Worm (Caenorhabditis elegans) whole organism, early embryonic: ENCODE measurements around the gene sqv-3.

Source experiments
- B0310.2 ChIP-seq: sonication (generic microtip); optimal IDR thresholded peaks from 2 replicates; lab custom pipeline; 2016; ENCODE audit warnings: mild to moderate bottlenecking, missing genetic modification characterization, missing compliant biosample characterization
- F13C5.2 ChIP-seq: sonication (generic microtip); optimal IDR thresholded peaks from 2 replicates; lab custom pipeline; 2017; ENCODE audit warnings: mild to moderate bottlenecking, missing genetic modification characterization, inconsistent platforms, missing compliant biosample characterization
- aly-1 ChIP-seq: sonication (generic microtip); optimal IDR thresholded peaks from 2 replicates; lab custom pipeline; 2016; ENCODE audit warnings: missing genetic modification characterization, missing compliant biosample characterization
- ama-1 ChIP-seq: fragments of 150-350 bp; optimal IDR thresholded peaks from 2 replicates; lab custom pipeline; 2014
- ceh-13 ChIP-seq: fragments of 200-800 bp; sonication (Bioruptor generic); optimal IDR thresholded peaks from 2 replicates; lab custom pipeline; 2018; ENCODE audit warnings: mild to moderate bottlenecking, missing genetic modification characterization, missing compliant biosample characterization
- ceh-36 ChIP-seq: sonication (generic microtip); optimal IDR thresholded peaks from 2 replicates; lab custom pipeline; 2016; ENCODE audit warnings: missing genetic modification characterization, inconsistent platforms, missing compliant biosample characterization
- ets-7 ChIP-seq: sonication (generic microtip); optimal IDR thresholded peaks from 2 replicates; lab custom pipeline; 2016; ENCODE audit warnings: missing genotype, missing genetic modification characterization, missing compliant biosample characterization
- flt-1 ChIP-seq: fragments of 200-800 bp; sonication (Bioruptor generic); IDR thresholded peaks from 2 replicates; pipeline ENCODE4 v1.3.6; 2022; ENCODE audit warnings: missing genetic modification characterization, missing compliant biosample characterization
- hmbx-1 ChIP-seq: sonication (generic microtip); optimal IDR thresholded peaks from 2 replicates; lab custom pipeline; 2016; ENCODE audit warnings: mild to moderate bottlenecking, missing genetic modification characterization, missing compliant biosample characterization
- hmg-4 ChIP-seq: fragments of 200-800 bp; sonication (Bioruptor generic); optimal IDR thresholded peaks from 2 replicates; lab custom pipeline; 2018; ENCODE audit warnings: mild to moderate bottlenecking, missing genetic modification characterization, missing compliant biosample characterization
- hnd-1 ChIP-seq: sonication (generic microtip); optimal IDR thresholded peaks from 2 replicates; lab custom pipeline; 2016; ENCODE audit warnings: missing genetic modification characterization, missing compliant biosample characterization
- pes-1 ChIP-seq: fragments of 200-800 bp; sonication (Bioruptor generic); IDR thresholded peaks from 2 replicates; pipeline ENCODE4 v1.3.6; 2022; ENCODE audit warnings: missing genetic modification reagents, missing genetic modification characterization, missing compliant biosample characterization
- scrt-1 ChIP-seq: fragments of 200-800 bp; sonication (Bioruptor generic); IDR thresholded peaks from 2 replicates; pipeline ENCODE4 v1.3.6; 2022; ENCODE audit warnings: missing genetic modification characterization, missing compliant biosample characterization
- sea-1 ChIP-seq: fragments of 200-800 bp; sonication (Bioruptor generic); conservative IDR thresholded peaks from 2 replicates; pipeline ENCODE4 v1.3.6; 2022; ENCODE audit warnings: missing genetic modification characterization, missing compliant biosample characterization
- tbx-11 ChIP-seq: fragments of 200-800 bp; sonication (Bioruptor generic); IDR thresholded peaks from 2 replicates; pipeline ENCODE4 v1.3.6; 2022; ENCODE audit warnings: missing genetic modification characterization, missing compliant biosample characterization
- tbx-37 ChIP-seq: fragments of 200-800 bp; sonication (Bioruptor generic); conservative IDR thresholded peaks from 2 replicates; pipeline ENCODE4 v1.3.6; 2022; ENCODE audit warnings: missing genetic modification reagents, missing genetic modification characterization, missing compliant biosample characterization
- tra-4 ChIP-seq: sonication (generic microtip); optimal IDR thresholded peaks from 2 replicates; lab custom pipeline; 2017; ENCODE audit warnings: missing genetic modification characterization, missing compliant biosample characterization

The sqv-3 gene

DNA sequence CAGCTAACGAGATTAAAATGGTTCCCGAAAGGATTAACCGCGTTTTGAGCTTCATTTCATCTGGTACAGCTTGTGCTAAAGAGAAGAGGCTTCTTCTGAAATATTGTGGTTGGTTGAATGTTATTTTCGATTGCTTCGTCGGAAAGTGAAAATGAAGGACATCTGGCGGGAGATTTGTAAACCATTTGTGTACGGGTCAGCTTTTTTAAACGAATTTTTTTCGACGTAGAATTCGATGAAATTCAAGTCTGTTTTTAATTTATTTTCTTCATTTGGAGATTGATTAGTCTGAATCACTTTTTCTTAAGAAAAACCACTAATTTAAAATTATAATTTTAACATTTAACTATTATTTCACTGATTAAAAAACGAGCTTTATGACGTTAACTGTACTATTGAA lies at the start of gene sqv-3:
sqv-3 (minus strand) TSS at position 101 of the 400 bp plus-strand sequence.
- no peak for TF ChIP-seq sea-1 (GFP tag; lab: Robert Waterston, UW)
- TF ChIP-seq hnd-1: no peak
- no peak for TF ChIP-seq tbx-37 (GFP tag; lab: Robert Waterston, UW)
- TF ChIP-seq B0310.2 (tag; lab: Kevin White, UChicago): no peak
- TF ChIP-seq aly-1 (tag; lab: Kevin White, UChicago): no peak
- no peak for TF ChIP-seq ceh-36
- TF ChIP-seq hmg-4 (GFP tag; lab: Kevin White, UChicago): no peak
- no peak for TF ChIP-seq ets-7
- TF ChIP-seq tra-4: no peak
- TF ChIP-seq F13C5.2 (tag; lab: Kevin White, UChicago): no peak
- TF ChIP-seq tbx-11 (GFP tag; lab: Robert Waterston, UW): no peak
- TF ChIP-seq ama-1: no peak
- TF ChIP-seq ceh-13 (GFP tag; lab: Kevin White, UChicago): no peak
- TF ChIP-seq scrt-1 (GFP tag; lab: Robert Waterston, UW): no peak
- TF ChIP-seq hmbx-1 (tag; lab: Kevin White, UChicago): no peak

ce11 chrIII:9827163-9827951 lies 47.2 kb upstream of the sqv-3 start, which contains the start of the genes ZK632.10 and ZK632.11:
Gene ZK632.10 (minus strand): TSS chrIII:9827722.
Gene ZK632.11 (plus strand): TSS chrIII:9827915.
- TF ChIP-seq F13C5.2 (tag; lab: Kevin White, UChicago): no peak

- TF ChIP-seq hmg-4 (GFP tag; lab: Kevin White, UChicago): no peak
- no peak for TF ChIP-seq hnd-1
- no peak for TF ChIP-seq flt-1
- TF ChIP-seq ceh-36: no peak
- TF ChIP-seq aly-1 (tag; lab: Kevin White, UChicago): no peak
- no peak for TF ChIP-seq ama-1
- no peak for TF ChIP-seq B0310.2 (tag; lab: Kevin White, UChicago)
- no peak for TF ChIP-seq F13C5.2 (tag; lab: Kevin White, UChicago)
- no peak for TF ChIP-seq pes-1 (GFP tag; lab: Robert Waterston, UW)
- TF ChIP-seq tra-4: no peak
- no peak for TF ChIP-seq tbx-37 (GFP tag; lab: Robert Waterston, UW)
- no peak for TF ChIP-seq hmbx-1 (tag; lab: Kevin White, UChicago)
- no peak for TF ChIP-seq scrt-1 (GFP tag; lab: Robert Waterston, UW)
- TF ChIP-seq tbx-11 (GFP tag; lab: Robert Waterston, UW): no peak
- no peak for TF ChIP-seq sea-1 (GFP tag; lab: Robert Waterston, UW)
- TF ChIP-seq ets-7: no peak
- no peak for TF ChIP-seq ceh-13 (GFP tag; lab: Kevin White, UChicago)
These were observed 45.9 kb upstream of the sqv-3 start for ce11 chrIII:9826005-9826404.

DNA sequence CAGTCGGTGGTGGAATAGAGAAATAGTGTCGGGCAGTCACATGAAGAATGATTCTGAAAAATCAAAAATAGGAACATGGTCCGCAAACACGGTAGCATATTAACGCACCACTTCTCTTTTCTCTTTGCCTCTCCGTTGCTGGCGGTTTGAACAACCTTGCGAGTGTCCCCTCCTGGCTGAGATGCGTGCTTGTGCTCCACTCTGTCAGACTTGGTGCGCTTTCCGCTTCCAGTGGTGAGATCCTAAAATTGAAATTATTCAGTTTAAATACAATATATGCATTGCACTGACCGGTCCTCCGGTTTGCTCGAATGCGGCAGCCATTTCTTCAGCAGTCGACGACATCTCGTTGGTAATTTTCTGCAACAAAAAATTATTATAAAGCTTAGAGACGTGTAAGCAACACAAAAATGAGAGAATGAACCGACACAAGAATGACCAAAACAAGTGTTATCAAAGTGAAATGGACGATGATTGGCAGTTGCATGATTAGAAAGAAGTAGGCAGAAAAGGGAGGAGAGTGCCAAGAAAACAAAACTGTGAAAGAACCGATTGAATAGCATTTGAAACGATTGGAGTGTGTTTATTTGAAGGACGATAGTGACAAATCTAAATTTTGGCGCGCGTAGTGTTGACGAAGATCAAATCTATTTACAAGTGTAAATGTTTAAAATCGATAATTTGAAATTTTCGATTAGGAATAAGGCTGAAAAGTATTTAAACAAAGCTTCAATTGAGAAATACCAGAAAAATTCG lies 45.1 kb upstream of the sqv-3 start, which contains the start of gene ZK632.9:
ZK632.9 (minus strand) TSS at position 360 of the 756 bp plus-strand sequence.
- TF ChIP-seq scrt-1 (GFP tag; lab: Robert Waterston, UW) (no peak), ets-7 (no peak), hnd-1 (no peak), tra-4 (no peak), flt-1 (no peak), tbx-11 (GFP tag; lab: Robert Waterston, UW) (no peak), ama-1 (no peak), hmbx-1 (tag; lab: Kevin White, UChicago) (no peak), ceh-13 (GFP tag; lab: Kevin White, UChicago) (no peak), ceh-36 (no peak), tbx-37 (GFP tag; lab: Robert Waterston, UW) (no peak), aly-1 (tag; lab: Kevin White, UChicago) (no peak), pes-1 (GFP tag; lab: Robert Waterston, UW) (no peak), hmg-4 (GFP tag; lab: Kevin White, UChicago) (no peak), sea-1 (GFP tag; lab: Robert Waterston, UW) (no peak), B0310.2 (tag; lab: Kevin White, UChicago) (no peak), F13C5.2 (tag; lab: Kevin White, UChicago) (no peak)

DNA sequence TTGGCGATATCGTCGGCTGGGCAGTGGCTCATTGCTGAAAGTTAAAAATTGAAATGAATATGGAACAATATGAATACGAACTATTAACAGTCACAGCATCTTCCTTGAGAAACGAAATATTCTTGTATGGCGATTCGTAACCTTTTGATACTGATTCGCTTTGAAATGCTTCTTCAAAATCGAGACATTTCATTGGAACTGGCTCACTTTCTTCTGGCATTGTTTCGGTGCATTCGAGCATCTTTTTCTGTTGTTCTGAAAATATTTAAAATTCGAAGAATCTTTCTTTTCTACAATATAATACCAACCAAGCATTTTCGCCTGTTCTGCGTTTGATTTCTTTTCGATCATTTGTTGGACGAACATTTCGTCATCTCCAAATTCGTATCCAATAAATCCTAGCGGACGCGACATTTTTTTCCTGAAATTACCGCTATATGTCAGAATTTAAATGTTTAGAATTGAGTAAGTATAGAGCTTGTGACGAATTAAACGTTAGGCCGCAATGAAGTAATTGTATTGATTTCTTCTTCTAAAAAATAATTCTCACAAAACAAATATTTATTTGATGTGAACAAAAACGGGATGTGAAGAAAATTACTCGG lies 44.3 kb upstream of the sqv-3 start, which contains the start of gene lin-52:
lin-52 (minus strand) TSS at position 421 of the 605 bp plus-strand sequence.
- TF ChIP-seq ets-7 (no peak), ama-1 (peak; percentile 64), B0310.2 (tag; lab: Kevin White, UChicago) (no peak), sea-1 (GFP tag; lab: Robert Waterston, UW) (no peak)

ce11 chrIII:9823748-9824147 lies 43.6 kb upstream of the sqv-3 start:
- TF ChIP-seq ets-7: no peak
- TF ChIP-seq sea-1 (GFP tag; lab: Robert Waterston, UW): no peak
- TF ChIP-seq B0310.2 (tag; lab: Kevin White, UChicago): no peak
- no peak for TF ChIP-seq ceh-36
- TF ChIP-seq tbx-37 (GFP tag; lab: Robert Waterston, UW): no peak
- no peak for TF ChIP-seq flt-1
- TF ChIP-seq tra-4: no peak
- TF ChIP-seq hmg-4 (GFP tag; lab: Kevin White, UChicago): no peak
- no peak for TF ChIP-seq F13C5.2 (tag; lab: Kevin White, UChicago)
- no peak for TF ChIP-seq ama-1
- TF ChIP-seq hmbx-1 (tag; lab: Kevin White, UChicago): no peak
- TF ChIP-seq ceh-13 (GFP tag; lab: Kevin White, UChicago): no peak
- no peak for TF ChIP-seq tbx-11 (GFP tag; lab: Robert Waterston, UW)
- TF ChIP-seq pes-1 (GFP tag; lab: Robert Waterston, UW): no peak
- no peak for TF ChIP-seq hnd-1
- no peak for TF ChIP-seq aly-1 (tag; lab: Kevin White, UChicago)
- no peak for TF ChIP-seq scrt-1 (GFP tag; lab: Robert Waterston, UW)
